Worm (Caenorhabditis elegans) whole organism, L4 larva: ENCODE data around the gene C33F10.1.

Experiments used
- D1046.2 ChIP-seq: fragments of 200-800 bp; sonication (Bioruptor generic); IDR thresholded peaks from 2 replicates; pipeline ENCODE4 v1.3.6; 2022; ENCODE audit warnings: missing genetic modification characterization, missing compliant biosample characterization
- T20F7.1 ChIP-seq: fragments of 200-800 bp; sonication (Bioruptor generic); optimal IDR thresholded peaks from 2 replicates; lab custom pipeline; 2018; ENCODE audit warnings: mild to moderate bottlenecking, missing genetic modification characterization, missing compliant biosample characterization
- T26A8.4 ChIP-seq: fragments of 200-800 bp; sonication (Bioruptor generic); IDR thresholded peaks from 2 replicates; pipeline ENCODE4 v1.3.6; 2022; ENCODE audit warnings: missing genetic modification characterization, missing compliant biosample characterization
- Y48G9A.11 ChIP-seq: fragments of 200-800 bp; sonication (Bioruptor generic); IDR thresholded peaks from 2 replicates; pipeline ENCODE4 v1.3.6; 2022; ENCODE audit warnings: missing genetic modification reagents, missing genetic modification characterization, missing compliant biosample characterization
- ZK337.2 ChIP-seq: fragments of 200-800 bp; sonication (Bioruptor generic); IDR thresholded peaks from 2 replicates; pipeline ENCODE4 v1.3.6; 2022; ENCODE audit warnings: missing genetic modification reagents, missing genetic modification characterization, missing compliant biosample characterization
- ZK546.5 ChIP-seq, 2 experiments: sonication (generic microtip); optimal IDR thresholded peaks; 2 replicates each; lab custom pipeline; 2017; ENCODE audit warnings: missing biosample characterization in 2 of 2, missing genetic modification characterization in 2 of 2
- aha-1 ChIP-seq: fragments of 150-350 bp; peaks from one replicate; lab custom pipeline; 2014; ENCODE audit warnings: missing biosample characterization, missing genetic modification characterization
- ama-1 ChIP-seq: fragments of 150-350 bp; optimal IDR thresholded peaks from 2 replicates; lab custom pipeline; 2014; ENCODE audit warnings: inconsistent platforms, mixed read lengths
- arid-1 ChIP-seq: fragments of 200-800 bp; sonication (Bioruptor generic); conservative IDR thresholded peaks from 2 replicates; pipeline ENCODE4 v1.3.6; 2022; ENCODE audit warnings: missing genetic modification reagents, missing genetic modification characterization, missing compliant biosample characterization
- ceh-20 ChIP-seq: fragments of 200-800 bp; sonication (Bioruptor generic); IDR thresholded peaks from 2 replicates; pipeline ENCODE4 v1.3.6; 2022; ENCODE audit warnings: missing genetic modification reagents, missing genetic modification characterization, missing compliant biosample characterization
- ceh-44 ChIP-seq: fragments of 200-800 bp; sonication (Bioruptor generic); IDR thresholded peaks from 2 replicates; pipeline ENCODE4 v1.3.6; 2022; ENCODE audit warnings: missing genetic modification reagents, missing genetic modification characterization, missing compliant biosample characterization
- cey-2 ChIP-seq: sonication (generic microtip); optimal IDR thresholded peaks from 3 replicates; lab custom pipeline; 2017; ENCODE audit warnings: missing genetic modification characterization, mild to moderate bottlenecking, missing compliant biosample characterization, antibody characterized with exemption, borderline replicate concordance; ENCODE audit not compliant: insufficient read depth
- daf-16 ChIP-seq, 3 experiments: sonication (generic microtip); optimal IDR thresholded peaks; 2 replicates each; lab custom pipeline; 2016 to 2017; ENCODE audit warnings: missing genetic modification characterization in 3 of 3, missing genetic modification reagents in 3 of 3, mild to moderate bottlenecking in 2 of 3, missing compliant biosample characterization in 2 of 3, missing biosample characterization in 1 of 3, moderate library complexity in 1 of 3
- daf-19 ChIP-seq: fragments of 200-800 bp; sonication (Bioruptor generic); conservative IDR thresholded peaks from 2 replicates; pipeline ENCODE4 v1.3.6; 2022; ENCODE audit warnings: missing genetic modification characterization, missing compliant biosample characterization
- daf-8 ChIP-seq: fragments of 200-800 bp; sonication (Bioruptor generic); IDR thresholded peaks from 2 replicates; pipeline ENCODE4 v1.3.6; 2022; ENCODE audit warnings: missing genetic modification characterization, missing compliant biosample characterization
- dpl-1 ChIP-seq: fragments of 150-350 bp; optimal IDR thresholded peaks from 2 replicates; lab custom pipeline; 2014; ENCODE audit warnings: missing biosample characterization, missing genetic modification reagents, missing genetic modification characterization
- gei-8 ChIP-seq: fragments of 200-800 bp; sonication (Bioruptor generic); optimal IDR thresholded peaks from 2 replicates; lab custom pipeline; 2018; ENCODE audit warnings: mild to moderate bottlenecking, missing genetic modification characterization, missing compliant biosample characterization
- hif-1 ChIP-seq, 2 experiments: sonication (generic microtip); optimal IDR thresholded peaks; 2 replicates each; lab custom pipeline; 2016 to 2017; ENCODE audit warnings: missing compliant biosample characterization in 2 of 2, missing genetic modification characterization in 2 of 2, missing genetic modification reagents in 2 of 2, missing genotype in 2 of 2, mild to moderate bottlenecking in 1 of 2
- hlh-11 ChIP-seq: fragments of 200-800 bp; sonication (Bioruptor generic); optimal IDR thresholded peaks from 2 replicates; lab custom pipeline; 2018; ENCODE audit warnings: mild to moderate bottlenecking, missing genetic modification characterization, missing compliant biosample characterization
- lin-1 ChIP-seq: fragments of 200-800 bp; sonication (Bioruptor generic); IDR thresholded peaks from 2 replicates; pipeline ENCODE4 v1.3.6; 2022; ENCODE audit warnings: missing genetic modification reagents, missing genetic modification characterization, missing compliant biosample characterization
- lin-15B ChIP-seq: fragments of 150-350 bp; sonication (generic microtip); optimal IDR thresholded peaks from 3 replicates; lab custom pipeline; 2014; ENCODE audit warnings: missing biosample characterization, missing genetic modification characterization
- lin-38 ChIP-seq: fragments of 200-800 bp; sonication (Bioruptor generic); IDR thresholded peaks from 2 replicates; pipeline ENCODE4 v1.3.6; 2022; ENCODE audit warnings: missing genetic modification reagents, missing genetic modification characterization, missing compliant biosample characterization
- lir-3 ChIP-seq: sonication (generic microtip); optimal IDR thresholded peaks from 2 replicates; lab custom pipeline; 2016; ENCODE audit warnings: mild to moderate bottlenecking, missing genetic modification characterization, missing compliant biosample characterization
- lsy-2 ChIP-seq, 2 experiments: fragments of 150-350 bp in 1 of 2; sonication (generic microtip) in 1 of 2; optimal IDR thresholded peaks; 2 replicates each; lab custom pipeline; 2014 to 2017; ENCODE audit warnings: missing biosample characterization in 2 of 2, missing genetic modification characterization in 2 of 2
- madf-9 ChIP-seq: fragments of 200-800 bp; sonication (Bioruptor generic); conservative IDR thresholded peaks from 2 replicates; pipeline ENCODE4 v1.3.6; 2022; ENCODE audit warnings: missing genetic modification reagents, missing genetic modification characterization, missing compliant biosample characterization
- mep-1 ChIP-seq: fragments of 150-350 bp; sonication (generic microtip); optimal IDR thresholded peaks from 3 replicates; lab custom pipeline; 2014; ENCODE audit warnings: missing biosample characterization, missing genetic modification characterization
- mes-2 ChIP-seq: sonication (generic microtip); optimal IDR thresholded peaks from 2 replicates; lab custom pipeline; 2016; ENCODE audit warnings: missing genotype, mild to moderate bottlenecking, missing genetic modification characterization, missing compliant biosample characterization; ENCODE audit not compliant: poor library complexity, severe bottlenecking
- nhr-102 ChIP-seq: sonication (generic microtip); optimal IDR thresholded peaks from 2 replicates; lab custom pipeline; 2016; ENCODE audit warnings: mild to moderate bottlenecking, missing genetic modification characterization, moderate library complexity, missing compliant biosample characterization
- nhr-11 ChIP-seq: fragments of 150-350 bp; optimal IDR thresholded peaks from 2 replicates; lab custom pipeline; 2014; ENCODE audit warnings: missing biosample characterization, missing genetic modification characterization
- nhr-28 ChIP-seq: fragments of 150-350 bp; optimal IDR thresholded peaks from 2 replicates; lab custom pipeline; 2014; ENCODE audit warnings: missing biosample characterization, missing genetic modification characterization
- nhr-42 ChIP-seq: fragments of 200-800 bp; sonication (Bioruptor generic); IDR thresholded peaks from 2 replicates; pipeline ENCODE4 v1.3.6; 2022; ENCODE audit warnings: missing genetic modification characterization, missing compliant biosample characterization
- nhr-6 ChIP-seq: fragments of 150-350 bp; optimal IDR thresholded peaks from 2 replicates; lab custom pipeline; 2014; ENCODE audit warnings: missing biosample characterization, missing genetic modification characterization
- pha-4 ChIP-seq, 2 experiments: fragments of 150-350 bp in 1 of 2; fragments of 200-800 bp in 1 of 2; sonication (Bioruptor generic) in 1 of 2; IDR thresholded peaks in 1 of 2; optimal IDR thresholded peaks in 1 of 2; 2 replicates each; pipeline versions ENCODE4 v1.3.6 to Lab custom; 2014 to 2022; ENCODE audit warnings: missing genetic modification characterization in 2 of 2, missing genetic modification reagents in 2 of 2, missing biosample characterization in 1 of 2, missing compliant biosample characterization in 1 of 2
- saeg-2 ChIP-seq: fragments of 200-800 bp; sonication (Bioruptor generic); IDR thresholded peaks from 2 replicates; pipeline ENCODE4 v1.3.6; 2022; ENCODE audit warnings: missing genetic modification reagents, missing genetic modification characterization, missing compliant biosample characterization
- sdz-12 ChIP-seq: fragments of 200-800 bp; sonication (Bioruptor generic); optimal IDR thresholded peaks from 2 replicates; lab custom pipeline; 2018; ENCODE audit warnings: mild to moderate bottlenecking, missing genetic modification characterization, missing compliant biosample characterization
- set-16 ChIP-seq: fragments of 200-800 bp; sonication (Bioruptor generic); IDR thresholded peaks from 2 replicates; pipeline ENCODE4 v1.3.6; 2022; ENCODE audit warnings: missing genetic modification reagents, missing genetic modification characterization, missing compliant biosample characterization
- snpc-4 ChIP-seq: fragments of 150-350 bp; optimal IDR thresholded peaks from 2 replicates; lab custom pipeline; 2014; ENCODE audit warnings: missing biosample characterization, missing genetic modification characterization
- tag-97 ChIP-seq: fragments of 200-800 bp; sonication (Bioruptor generic); IDR thresholded peaks from 2 replicates; pipeline ENCODE4 v1.3.6; 2022; ENCODE audit warnings: missing genetic modification characterization, missing compliant biosample characterization
- tra-1 ChIP-seq: fragments of 200-800 bp; sonication (Bioruptor generic); IDR thresholded peaks from 2 replicates; pipeline ENCODE4 v1.3.6; 2022; ENCODE audit warnings: missing genetic modification reagents, missing genetic modification characterization, missing compliant biosample characterization
- unc-130 ChIP-seq: sonication (generic microtip); optimal IDR thresholded peaks from 2 replicates; lab custom pipeline; 2016; ENCODE audit warnings: missing genetic modification reagents, missing genetic modification characterization, missing compliant biosample characterization
- unc-62 ChIP-seq, 3 experiments: fragments of 150-350 bp in 1 of 3; sonication (generic microtip); optimal IDR thresholded peaks in 2 of 3; peaks in 1 of 3; 1 replicate in 1 of 3; 2 replicates in 2 of 3; lab custom pipeline; 2014 to 2017; ENCODE audit warnings: missing biosample characterization in 3 of 3, missing genetic modification characterization in 3 of 3, missing genetic modification reagents in 3 of 3, missing genotype in 1 of 3
- zip-2 ChIP-seq: fragments of 150-350 bp; optimal IDR thresholded peaks from 2 replicates; lab custom pipeline; 2014; ENCODE audit warnings: missing biosample characterization, missing genetic modification characterization
- ztf-11 ChIP-seq: fragments of 150-350 bp; optimal IDR thresholded peaks from 2 replicates; lab custom pipeline; 2014; ENCODE audit warnings: missing biosample characterization, missing genetic modification characterization

C33F10.1 gene

ce11 chrII:4802917-4803316 is 31.9 kb upstream of the C33F10.1 start (continued):
- TF ChIP-seq D1046.2 (no peak), nhr-28 (tag; lab: Kevin White, UChicago) (peak; percentile 66), nhr-6 (no peak), saeg-2 (no peak)

- no peak for TF ChIP-seq zip-2 (tag; lab: Kevin White, UChicago)
- no peak for TF ChIP-seq nhr-42 (GFP tag; lab: Robert Waterston, UW)
- no peak for TF ChIP-seq unc-130 (GFP tag; lab: Kevin White, UChicago)
- no peak for TF ChIP-seq lir-3
- peak; percentile 36 for TF ChIP-seq nhr-11 (tag; lab: Kevin White, UChicago)
- TF ChIP-seq ceh-44 (GFP tag; lab: Robert Waterston, UW), result no peak
- TF ChIP-seq daf-16 (GFP tag; optimal IDR thresholded peaks at IDR 0.05; lab: Kevin White, UChicago), result peak in 1 of 2 experiments; percentile 58
- no peak for TF ChIP-seq daf-16 (tag; optimal IDR thresholded peaks at IDR 0.05; lab: Kevin White, UChicago)
- TF ChIP-seq ZK546.5 (tag; optimal IDR thresholded peaks at IDR 0.05; lab: Kevin White, UChicago), result no peak
- no peak for TF ChIP-seq ama-1
- no peak for TF ChIP-seq lin-1
- no peak for TF ChIP-seq T26A8.4
- no peak for TF ChIP-seq tra-1 (GFP tag; lab: Robert Waterston, UW)
These were observed 29.0 kb upstream of the C33F10.1 start for ce11 chrII:4805799-4806198.

ce11 chrII:4806261-4806660 is 28.6 kb upstream of the C33F10.1 start:
- no peak for TF ChIP-seq arid-1 (GFP tag; lab: Robert Waterston, UW)
- TF ChIP-seq ceh-20 (GFP tag; lab: Robert Waterston, UW), result peak; percentile 35; the same call in 1 of the 2 replicates
- TF ChIP-seq snpc-4 (tag; lab: Kevin White, UChicago), result no peak
- no peak for TF ChIP-seq daf-19
- TF ChIP-seq unc-62 (GFP tag; optimal IDR thresholded peaks at IDR 0.05 in 1 of 2; lab: Kevin White, UChicago), result peak in 1 of 2 experiments; percentile 81
- no peak for TF ChIP-seq unc-62 (tag; optimal IDR thresholded peaks at IDR 0.05; lab: Kevin White, UChicago)
- TF ChIP-seq lsy-2 (tag; optimal IDR thresholded peaks at IDR 0.05; lab: Kevin White, UChicago), result peak in 1 of 2 experiments; percentile 16
- no peak for TF ChIP-seq dpl-1 (GFP tag; lab: Kevin White, UChicago)
- TF ChIP-seq mep-1, result no peak
- no peak for TF ChIP-seq tag-97
- no peak for TF ChIP-seq madf-9 (GFP tag; lab: Robert Waterston, UW)
- TF ChIP-seq T20F7.1, result no peak
- TF ChIP-seq, all 104 proteins: peak for 3

ce11 chrII:4806726-4807125 is 28.1 kb upstream of the C33F10.1 start:
- TF ChIP-seq daf-8 (no peak), daf-16 (GFP tag; optimal IDR thresholded peaks at IDR 0.05; lab: Kevin White, UChicago) (peak in 1 of 2 experiments; percentile 18), daf-16 (tag; optimal IDR thresholded peaks at IDR 0.05; lab: Kevin White, UChicago) (no peak)

- TF ChIP-seq gei-8 (no peak), Y48G9A.11 (no peak), mes-2 (tag; lab: Kevin White, UChicago) (no peak), T20F7.1 (no peak), ztf-11 (tag; lab: Kevin White, UChicago) (no peak), cey-2 (no peak)
These were observed 22.8 kb upstream of the C33F10.1 start, which contains the start of gene rig-6 for ce11 chrII:4811986-4812385. Gene rig-6, minus strand, starts transcription at chrII:4812086.

- TF ChIP-seq hlh-11 (no peak), sdz-12 (GFP tag; lab: Kevin White, UChicago) (no peak), lin-15B (tag; lab: Kevin White, UChicago) (no peak), pha-4 (GFP tag; IDR thresholded peaks at IDR 0.05; lab: Robert Waterston, UW) (no peak), pha-4 (tag; optimal IDR thresholded peaks at IDR 0.05; lab: Kevin White, UChicago) (no peak), set-16 (GFP tag; lab: Robert Waterston, UW) (no peak), ZK337.2 (GFP tag; lab: Robert Waterston, UW) (no peak), nhr-102 (no peak), lin-1 (no peak), hif-1 (tag; optimal IDR thresholded peaks at IDR 0.05; lab: Kevin White, UChicago) (no peak), lsy-2 (tag; optimal IDR thresholded peaks at IDR 0.05; lab: Kevin White, UChicago) (no peak), lin-38 (no peak), nhr-42 (GFP tag; lab: Robert Waterston, UW) (no peak), ztf-11 (tag; lab: Kevin White, UChicago) (no peak), aha-1 (tag; lab: Kevin White, UChicago) (no peak)
These were observed 19.5 kb upstream of the C33F10.1 start for ce11 chrII:4815356-4815755.
